Fruit fly (Drosophila melanogaster) whole organism, embryonic: ENCODE results near the gene Rh4.

Experiments used
- CG10209 ChIP-seq: fragments of 200-800 bp; sonication (Bioruptor generic); optimal IDR thresholded peaks from 3 replicates; lab custom pipeline; 2017; ENCODE audit warnings: missing biosample characterization, mild to moderate bottlenecking, missing genetic modification characterization, missing genetic modification reagents
- CG10267 ChIP-seq: fragments of 200-800 bp; sonication (Bioruptor generic); optimal IDR thresholded peaks from 2 replicates; lab custom pipeline; 2018; ENCODE audit warnings: missing biosample characterization, mild to moderate bottlenecking, missing genetic modification characterization, moderate library complexity
- CG10321 ChIP-seq: fragments of 200-800 bp; sonication (Bioruptor generic); IDR thresholded peaks from 2 replicates; pipeline ENCODE4 v1.3.6; 2022; ENCODE audit warnings: missing biosample characterization, missing genetic modification characterization
- CG10366 ChIP-seq: fragments of 200-800 bp; sonication (Bioruptor generic); IDR thresholded peaks from 2 replicates; pipeline ENCODE4 v1.3.6; 2022; ENCODE audit warnings: missing biosample characterization, missing genetic modification characterization
- CG10462 ChIP-seq: fragments of 200-800 bp; sonication (Bioruptor generic); optimal IDR thresholded peaks from 2 replicates; lab custom pipeline; 2016; ENCODE audit warnings: missing biosample characterization, missing genetic modification characterization
- CG12219 ChIP-seq: fragments of 200-800 bp; sonication (Bioruptor generic); optimal IDR thresholded peaks from 3 replicates; lab custom pipeline; 2018; ENCODE audit warnings: missing biosample characterization, mild to moderate bottlenecking, missing genetic modification characterization
- CG13894 ChIP-seq: fragments of 200-800 bp; sonication (Bioruptor generic); optimal IDR thresholded peaks from 3 replicates; lab custom pipeline; 2018; ENCODE audit warnings: missing biosample characterization, mild to moderate bottlenecking, missing genetic modification characterization, moderate library complexity
- CG14667 ChIP-seq: fragments of 200-800 bp; sonication (Bioruptor generic); IDR thresholded peaks from 2 replicates; pipeline ENCODE4 v1.3.6; 2022; ENCODE audit warnings: missing biosample characterization, missing genetic modification characterization
- CG1647 ChIP-seq: fragments of 200-800 bp; sonication (Bioruptor generic); optimal IDR thresholded peaks from 3 replicates; lab custom pipeline; 2016; ENCODE audit warnings: missing biosample characterization, missing genetic modification characterization
- CG16863 ChIP-seq: fragments of 200-800 bp; sonication (Bioruptor generic); optimal IDR thresholded peaks from 3 replicates; lab custom pipeline; 2016; ENCODE audit warnings: missing biosample characterization, missing genetic modification characterization
- CG17328 ChIP-seq: fragments of 200-800 bp; sonication (Bioruptor generic); IDR thresholded peaks from 2 replicates; pipeline ENCODE4 v1.3.6; 2022; ENCODE audit warnings: missing biosample characterization, missing genetic modification characterization
- CG2129 ChIP-seq: fragments of 200-800 bp; sonication (Bioruptor generic); IDR thresholded peaks from 2 replicates; pipeline ENCODE4 v1.3.6; 2022; ENCODE audit warnings: missing biosample characterization, missing genetic modification characterization; ENCODE audit not compliant: partially characterized antibody
- CG2202 ChIP-seq: fragments of 200-800 bp; sonication (Bioruptor generic); optimal IDR thresholded peaks from 2 replicates; lab custom pipeline; 2018; ENCODE audit warnings: missing biosample characterization, mild to moderate bottlenecking, missing genetic modification characterization
- CG2678 ChIP-seq: fragments of 200-800 bp; sonication (Bioruptor generic); optimal IDR thresholded peaks from 3 replicates; lab custom pipeline; 2019; ENCODE audit warnings: missing biosample characterization, mild to moderate bottlenecking, missing genetic modification characterization, moderate library complexity
- CG34422 ChIP-seq: fragments of 200-800 bp; sonication (Bioruptor generic); IDR thresholded peaks from 3 replicates; pipeline ENCODE4 v1.3.6; 2022; ENCODE audit warnings: missing biosample characterization, missing genetic modification characterization
- CG3995 ChIP-seq: fragments of 200-800 bp; sonication (Bioruptor generic); optimal IDR thresholded peaks from 3 replicates; lab custom pipeline; 2016; ENCODE audit warnings: missing biosample characterization, missing genetic modification characterization
- CG4404 ChIP-seq: fragments of 200-800 bp; sonication (Bioruptor generic); IDR thresholded peaks from 2 replicates; pipeline ENCODE4 v1.3.6; 2022; ENCODE audit warnings: missing biosample characterization, missing genetic modification characterization
- CG5180 ChIP-seq: fragments of 200-800 bp; sonication (Bioruptor generic); optimal IDR thresholded peaks from 3 replicates; lab custom pipeline; 2017; ENCODE audit warnings: missing biosample characterization, missing genetic modification characterization, mild to moderate bottlenecking, moderate library complexity, missing genetic modification reagents
- CG6854 ChIP-seq: fragments of 200-800 bp; sonication (Bioruptor generic); optimal IDR thresholded peaks from 3 replicates; lab custom pipeline; 2017; ENCODE audit warnings: missing biosample characterization, mild to moderate bottlenecking, missing genetic modification characterization
- CG7987 ChIP-seq: fragments of 200-800 bp; sonication (Bioruptor generic); optimal IDR thresholded peaks from 2 replicates; lab custom pipeline; 2018; ENCODE audit warnings: missing biosample characterization, mild to moderate bottlenecking, missing genetic modification characterization, moderate library complexity
- CG8765 ChIP-seq: fragments of 200-800 bp; sonication (Bioruptor generic); IDR thresholded peaks from 2 replicates; pipeline ENCODE4 v1.3.6; 2022; ENCODE audit warnings: missing biosample characterization, missing genetic modification characterization
- CG8924 ChIP-seq: fragments of 200-800 bp; optimal IDR thresholded peaks from 3 replicates; lab custom pipeline; 2019; ENCODE audit warnings: missing biosample characterization, mild to moderate bottlenecking, missing genetic modification characterization, moderate library complexity
- CG9817 ChIP-seq: fragments of 200-800 bp; sonication (Bioruptor generic); optimal IDR thresholded peaks from 2 replicates; lab custom pipeline; 2018; ENCODE audit warnings: missing biosample characterization, mild to moderate bottlenecking, missing genetic modification characterization, moderate library complexity
- CTCF ChIP-seq: fragments of 200-800 bp; sonication (Bioruptor generic); optimal IDR thresholded peaks from 2 replicates; lab custom pipeline; 2017; ENCODE audit warnings: missing biosample characterization, mild to moderate bottlenecking, missing genetic modification characterization, moderate library complexity
- Camta ChIP-seq: fragments of 200-800 bp; sonication (Bioruptor generic); optimal IDR thresholded peaks from 2 replicates; lab custom pipeline; 2016; ENCODE audit warnings: missing biosample characterization, missing genetic modification characterization
- CoRest ChIP-seq: fragments of 200-800 bp; sonication (Bioruptor generic); optimal IDR thresholded peaks from 3 replicates; lab custom pipeline; 2018; ENCODE audit warnings: missing biosample characterization, mild to moderate bottlenecking, missing genetic modification characterization, moderate library complexity
- Drgx ChIP-seq: fragments of 200-800 bp; sonication (Bioruptor generic); IDR thresholded peaks from 2 replicates; pipeline ENCODE4 v1.3.6; 2022; ENCODE audit warnings: missing biosample characterization, missing genetic modification characterization
- Fer3 ChIP-seq: fragments of 200-800 bp; sonication (Bioruptor generic); optimal IDR thresholded peaks from 2 replicates; lab custom pipeline; 2018; ENCODE audit warnings: missing biosample characterization, mild to moderate bottlenecking, missing genetic modification characterization, moderate library complexity
- Gsc ChIP-seq: fragments of 200-800 bp; sonication (Bioruptor generic); IDR thresholded peaks from 2 replicates; pipeline ENCODE4 v1.3.6; 2022; ENCODE audit warnings: missing biosample characterization, missing genetic modification characterization
- Gug ChIP-seq: fragments of 200-800 bp; sonication (Bioruptor generic); IDR thresholded peaks from 4 replicates; pipeline ENCODE4 v1.3.6; 2022; ENCODE audit warnings: missing biosample characterization, missing genetic modification characterization
- Hmr ChIP-seq: fragments of 200-800 bp; sonication (Bioruptor generic); optimal IDR thresholded peaks from 3 replicates; lab custom pipeline; 2017; ENCODE audit warnings: mild to moderate bottlenecking, missing biosample characterization, missing genetic modification reagents, missing genetic modification characterization
- MTF-1 ChIP-seq: fragments of 200-800 bp; sonication (Bioruptor generic); optimal IDR thresholded peaks from 2 replicates; lab custom pipeline; 2018; ENCODE audit warnings: missing biosample characterization, mild to moderate bottlenecking, missing genetic modification characterization, borderline replicate concordance
- Myb ChIP-seq: fragments of 200-800 bp; sonication (Bioruptor generic); optimal IDR thresholded peaks from 2 replicates; lab custom pipeline; 2016; ENCODE audit warnings: missing biosample characterization, missing genetic modification characterization
- al ChIP-seq: fragments of 200-800 bp; sonication (Bioruptor generic); IDR thresholded peaks from 2 replicates; pipeline ENCODE4 v1.3.6; 2022; ENCODE audit warnings: missing biosample characterization, missing genetic modification characterization
- bigmax ChIP-seq: fragments of 200-800 bp; sonication (Bioruptor generic); optimal IDR thresholded peaks from 2 replicates; lab custom pipeline; 2018; ENCODE audit warnings: missing biosample characterization, mild to moderate bottlenecking, missing genetic modification characterization
- br ChIP-seq: fragments of >200 bp; optimal IDR thresholded peaks from 2 replicates; lab custom pipeline; 2017
- btn ChIP-seq: fragments of 200-800 bp; sonication (Bioruptor generic); optimal IDR thresholded peaks from 2 replicates; lab custom pipeline; 2016; ENCODE audit warnings: missing biosample characterization, missing genetic modification characterization
- da ChIP-seq: fragments of 200-800 bp; sonication (Bioruptor generic); optimal IDR thresholded peaks from 2 replicates; lab custom pipeline; 2016; ENCODE audit warnings: missing biosample characterization, missing genetic modification characterization
- dati ChIP-seq: fragments of 200-800 bp; sonication (Bioruptor generic); IDR thresholded peaks from 2 replicates; pipeline ENCODE4 v1.3.6; 2022; ENCODE audit warnings: missing biosample characterization, missing genetic modification characterization
- eve ChIP-seq, 2 experiments: fragments of >200 bp; optimal IDR thresholded peaks; 2 replicates each; lab custom pipeline; 2017; ENCODE audit warnings: missing biosample characterization in 2 of 2, missing genetic modification characterization in 2 of 2
- ewg ChIP-seq: fragments of 200-800 bp; sonication (Bioruptor generic); optimal IDR thresholded peaks from 3 replicates; lab custom pipeline; 2017; ENCODE audit warnings: mild to moderate bottlenecking, missing biosample characterization, missing genetic modification reagents, missing genetic modification characterization
- grau ChIP-seq: fragments of 200-800 bp; optimal IDR thresholded peaks from 3 replicates; lab custom pipeline; 2019; ENCODE audit warnings: missing biosample characterization, mild to moderate bottlenecking, missing genetic modification characterization, moderate library complexity
- gro ChIP-seq: fragments of 200-800 bp; sonication (Bioruptor generic); optimal IDR thresholded peaks from 2 replicates; lab custom pipeline; 2016; ENCODE audit warnings: missing biosample characterization, missing genetic modification characterization
- h ChIP-seq: fragments of >200 bp; optimal IDR thresholded peaks from 2 replicates; lab custom pipeline; 2017
- hb ChIP-seq: fragments of 200-800 bp; sonication (Bioruptor generic); IDR thresholded peaks from 3 replicates; pipeline ENCODE4 v1.3.6; 2022; ENCODE audit warnings: missing biosample characterization, missing genetic modification characterization; ENCODE audit not compliant: partially characterized antibody
- jigr1 ChIP-seq: fragments of 200-800 bp; sonication (Bioruptor generic); IDR thresholded peaks from 3 replicates; pipeline ENCODE4 v1.3.6; 2022; ENCODE audit warnings: missing biosample characterization, missing genetic modification characterization
- ken ChIP-seq: fragments of 200-800 bp; sonication (Bioruptor generic); IDR thresholded peaks from 3 replicates; pipeline ENCODE4 v1.3.6; 2022; ENCODE audit warnings: missing biosample characterization, missing genetic modification characterization
- phol ChIP-seq: fragments of 200-800 bp; sonication (Bioruptor generic); optimal IDR thresholded peaks from 3 replicates; lab custom pipeline; 2018; ENCODE audit warnings: missing biosample characterization, mild to moderate bottlenecking, missing genetic modification characterization, moderate library complexity
- repo ChIP-seq: fragments of 200-800 bp; sonication (Bioruptor generic); optimal IDR thresholded peaks from 2 replicates; lab custom pipeline; 2016; ENCODE audit warnings: missing biosample characterization, missing genetic modification characterization
- sna ChIP-seq: fragments of 200-800 bp; sonication (Bioruptor generic); IDR thresholded peaks from 2 replicates; pipeline ENCODE4 v1.3.6; 2022; ENCODE audit warnings: missing biosample characterization, missing genetic modification characterization; ENCODE audit not compliant: partially characterized antibody
- tna ChIP-seq: fragments of 200-800 bp; sonication (Bioruptor generic); IDR thresholded peaks from 2 replicates; pipeline ENCODE4 v1.3.6; 2022; ENCODE audit warnings: missing biosample characterization, missing genetic modification characterization; ENCODE audit not compliant: partially characterized antibody
- zen ChIP-seq: fragments of 200-800 bp; sonication (Bioruptor generic); optimal IDR thresholded peaks from 3 replicates; lab custom pipeline; 2018; ENCODE audit warnings: missing biosample characterization, mild to moderate bottlenecking, missing genetic modification characterization, moderate library complexity
- zfh1 ChIP-seq: fragments of 200-800 bp; sonication (Bioruptor generic); IDR thresholded peaks from 3 replicates; pipeline ENCODE4 v1.3.6; 2022; ENCODE audit warnings: missing biosample characterization, missing genetic modification characterization

Gene Rh4

dm6 chr3L:16808139-16808538 lies 54.2 kb downstream of the Rh4 start (continued):
- TF ChIP-seq CG10209 (GFP tag; lab: Kevin White, UChicago) (no peak), MTF-1 (GFP tag; lab: Kevin White, UChicago) (no peak), CG3995 (GFP tag; lab: Kevin White, UChicago) (peak; percentile 33), CG10366 (no peak), CG9817 (no peak), br (no peak), CG2202 (tag; lab: Kevin White, UChicago) (no peak), CG6854 (GFP tag; lab: Kevin White, UChicago) (no peak), Camta (GFP tag; lab: Kevin White, UChicago) (no peak), CG12219 (GFP tag; lab: Kevin White, UChicago) (no peak), phol (tag; lab: Kevin White, UChicago) (peak; percentile 50), CG2129 (GFP tag; lab: Robert Waterston, UW) (no peak), h (lab: Kevin White, UChicago) (no peak), CG5180 (GFP tag; lab: Kevin White, UChicago) (no peak), CG10267 (tag; lab: Kevin White, UChicago) (peak; percentile 44), jigr1 (GFP tag; lab: Robert Waterston, UW) (peak; percentile 64; the same call in 1 of the 3 replicates), CG8924 (tag; lab: Kevin White, UChicago) (peak; percentile 8), da (no peak), Fer3 (peak; percentile 1), Hmr (GFP tag; lab: Kevin White, UChicago) (peak; percentile 59), btn (no peak), sna (GFP tag; lab: Robert Waterston, UW) (no peak), CG8765 (GFP tag; lab: Robert Waterston, UW) (no peak), CG14667 (no peak), Drgx (GFP tag; lab: Robert Waterston, UW) (no peak), eve (GFP tag; optimal IDR thresholded peaks at IDR 0.05; lab: Kevin White, UChicago) (no peak), Gug (GFP tag; lab: Robert Waterston, UW) (no peak), gro (GFP tag; lab: Kevin White, UChicago) (peak; percentile 63), CG17328 (no peak), ewg (GFP tag; lab: Kevin White, UChicago) (peak; percentile 56), Myb (GFP tag; lab: Kevin White, UChicago) (peak; percentile 96), hb (no peak), CG10462 (GFP tag; lab: Kevin White, UChicago) (peak; percentile 99), tna (GFP tag; lab: Robert Waterston, UW) (no peak), CG1647 (GFP tag; lab: Kevin White, UChicago) (no peak), repo (GFP tag; lab: Kevin White, UChicago) (no peak), CG4404 (no peak), ken (GFP tag; lab: Robert Waterston, UW) (0 out of 3 replicates have a peak, but pooled peaks have one; percentile 3), Gsc (GFP tag; lab: Robert Waterston, UW) (no peak), zfh1 (0 out of 3 replicates have a peak, but pooled peaks have one; percentile 28), al (GFP tag; lab: Robert Waterston, UW) (0 out of 2 replicates have a peak, but pooled peaks have one; percentile 41), zen (tag; lab: Kevin White, UChicago) (peak; percentile 32), CoRest (peak; percentile 90), CTCF (GFP tag; lab: Kevin White, UChicago) (peak; percentile 49), CG13894 (tag; lab: Kevin White, UChicago) (peak; percentile 30), grau (tag; lab: Kevin White, UChicago) (peak; percentile 30), dati (GFP tag; lab: Robert Waterston, UW) (no peak), CG2678 (tag; lab: Kevin White, UChicago) (no peak), CG34422 (peak; percentile 78; the same call in 1 of the 3 replicates), bigmax (GFP tag; lab: Kevin White, UChicago) (no peak), CG16863 (GFP tag; lab: Kevin White, UChicago) (no peak), CG7987 (GFP tag; lab: Kevin White, UChicago) (no peak), CG10321 (GFP tag; lab: Robert Waterston, UW) (no peak)
